Fruit fly (Drosophila melanogaster) whole organism, embryonic: ENCODE measurements around the gene asf1.

Experiments
- Atf6 ChIP-seq: fragments of 200-800 bp; sonication (Bioruptor generic); IDR thresholded peaks from 2 replicates; pipeline ENCODE4 v1.3.6; 2022; ENCODE audit warnings: missing biosample characterization, missing genetic modification characterization
- BEAF-32 ChIP-seq: fragments of 200-800 bp; sonication (Bioruptor generic); optimal IDR thresholded peaks from 3 replicates; lab custom pipeline; 2017; ENCODE audit warnings: missing biosample characterization, missing genetic modification characterization, mild to moderate bottlenecking, moderate library complexity, missing genetic modification reagents
- Bgb ChIP-seq: fragments of 200-800 bp; sonication (Bioruptor generic); IDR thresholded peaks from 2 replicates; pipeline ENCODE4 v1.3.6; 2022; ENCODE audit warnings: missing biosample characterization, missing genetic modification characterization; ENCODE audit not compliant: partially characterized antibody
- CG10366 ChIP-seq: fragments of 200-800 bp; sonication (Bioruptor generic); IDR thresholded peaks from 2 replicates; pipeline ENCODE4 v1.3.6; 2022; ENCODE audit warnings: missing biosample characterization, missing genetic modification characterization
- CG12769 ChIP-seq: fragments of 200-800 bp; sonication (Bioruptor generic); optimal IDR thresholded peaks from 2 replicates; lab custom pipeline; 2019; ENCODE audit warnings: missing biosample characterization, mild to moderate bottlenecking, missing genetic modification characterization, moderate library complexity
- CG13287 ChIP-seq: fragments of 200-800 bp; sonication (Bioruptor generic); IDR thresholded peaks from 2 replicates; pipeline ENCODE4 v1.3.6; 2022; ENCODE audit warnings: missing biosample characterization, missing genetic modification characterization; ENCODE audit not compliant: partially characterized antibody
- CG14860 ChIP-seq: fragments of 200-800 bp; sonication (Bioruptor generic); IDR thresholded peaks from 3 replicates; pipeline ENCODE4 v1.3.6; 2022; ENCODE audit warnings: missing biosample characterization, missing genetic modification characterization; ENCODE audit not compliant: partially characterized antibody
- CG32532 ChIP-seq: fragments of 200-800 bp; sonication (Bioruptor generic); IDR thresholded peaks from 2 replicates; pipeline ENCODE4 v1.3.6; 2022; ENCODE audit warnings: missing biosample characterization, missing genetic modification characterization
- CG34224 ChIP-seq: fragments of 200-800 bp; sonication (Bioruptor generic); IDR thresholded peaks from 3 replicates; pipeline ENCODE4 v1.3.6; 2022; ENCODE audit warnings: missing biosample characterization, missing genetic modification characterization; ENCODE audit not compliant: partially characterized antibody
- CG34376 ChIP-seq: fragments of 200-800 bp; sonication (Bioruptor generic); optimal IDR thresholded peaks from 2 replicates; lab custom pipeline; 2018; ENCODE audit warnings: missing biosample characterization, mild to moderate bottlenecking, missing genetic modification characterization
- CG3995 ChIP-seq: fragments of 200-800 bp; sonication (Bioruptor generic); optimal IDR thresholded peaks from 3 replicates; lab custom pipeline; 2016; ENCODE audit warnings: missing biosample characterization, missing genetic modification characterization
- CG5953 ChIP-seq: fragments of 200-800 bp; sonication (Bioruptor generic); IDR thresholded peaks from 2 replicates; pipeline ENCODE4 v1.3.6; 2022; ENCODE audit warnings: missing biosample characterization, missing genetic modification characterization
- CG6791 ChIP-seq: fragments of 200-800 bp; sonication (Bioruptor generic); IDR thresholded peaks from 3 replicates; pipeline ENCODE4 v1.3.6; 2022; ENCODE audit warnings: missing biosample characterization, missing genetic modification characterization; ENCODE audit not compliant: partially characterized antibody
- CG6854 ChIP-seq: fragments of 200-800 bp; sonication (Bioruptor generic); optimal IDR thresholded peaks from 3 replicates; lab custom pipeline; 2017; ENCODE audit warnings: missing biosample characterization, mild to moderate bottlenecking, missing genetic modification characterization
- CG7786 ChIP-seq: fragments of 200-800 bp; sonication (Bioruptor generic); optimal IDR thresholded peaks from 2 replicates; lab custom pipeline; 2016; ENCODE audit warnings: missing biosample characterization, missing genetic modification characterization
- CG8388 ChIP-seq: fragments of 200-800 bp; sonication (Bioruptor generic); optimal IDR thresholded peaks from 2 replicates; lab custom pipeline; 2019; ENCODE audit warnings: missing biosample characterization, mild to moderate bottlenecking, missing genetic modification characterization, moderate library complexity
- D ChIP-seq, 2 experiments: fragments of 200-800 bp in 1 of 2; fragments of >200 bp in 1 of 2; sonication (Bioruptor generic) in 1 of 2; optimal IDR thresholded peaks; 2 replicates in 1 of 2; 3 replicates in 1 of 2; lab custom pipeline; 2017; ENCODE audit warnings: mild to moderate bottlenecking in 1 of 2, missing biosample characterization in 1 of 2, missing genetic modification characterization in 1 of 2, missing genetic modification reagents in 1 of 2
- Dip3 ChIP-seq: fragments of 200-800 bp; sonication (Bioruptor generic); optimal IDR thresholded peaks from 3 replicates; lab custom pipeline; 2016; ENCODE audit warnings: missing biosample characterization, missing genetic modification characterization
- ERR ChIP-seq: fragments of 200-800 bp; sonication (Bioruptor generic); optimal IDR thresholded peaks from 2 replicates; lab custom pipeline; 2016; ENCODE audit warnings: missing biosample characterization, missing genetic modification characterization
- Fer2 ChIP-seq: fragments of 200-800 bp; sonication (Bioruptor generic); optimal IDR thresholded peaks from 2 replicates; lab custom pipeline; 2018; ENCODE audit warnings: missing biosample characterization, mild to moderate bottlenecking, missing genetic modification characterization, moderate library complexity
- HLH4C ChIP-seq: fragments of 200-800 bp; sonication (Bioruptor generic); IDR thresholded peaks from 3 replicates; pipeline ENCODE4 v1.3.6; 2022; ENCODE audit warnings: missing biosample characterization, missing genetic modification characterization; ENCODE audit not compliant: partially characterized antibody
- Med ChIP-seq: fragments of 200-800 bp; sonication (Bioruptor generic); peaks from one replicate; lab custom pipeline; 2016; ENCODE audit warnings: missing biosample characterization, missing genetic modification characterization, mild to moderate bottlenecking, inconsistent platforms, moderate library complexity
- Scr ChIP-seq: fragments of 200-800 bp; sonication (Bioruptor generic); IDR thresholded peaks from 2 replicates; pipeline ENCODE4 v1.3.6; 2022; ENCODE audit warnings: missing biosample characterization, missing genetic modification characterization; ENCODE audit not compliant: partially characterized antibody
- Sry-δ ChIP-seq: fragments of 200-800 bp; sonication (Bioruptor generic); optimal IDR thresholded peaks from 2 replicates; lab custom pipeline; 2016; ENCODE audit warnings: missing biosample characterization, missing genetic modification characterization
- Trl ChIP-seq, 3 experiments: fragments of >200 bp in 2 of 3; fragments of 200-800 bp in 1 of 3; sonication (Bioruptor generic) in 1 of 3; optimal IDR thresholded peaks; 2 replicates in 1 of 3; 3 replicates in 2 of 3; lab custom pipeline; 2016 to 2017; ENCODE audit warnings: missing biosample characterization in 1 of 3, missing genetic modification characterization in 1 of 3
- ab ChIP-seq: fragments of 200-800 bp; sonication (Bioruptor generic); optimal IDR thresholded peaks from 2 replicates; lab custom pipeline; 2016; ENCODE audit warnings: missing biosample characterization, missing genetic modification characterization
- ato ChIP-seq: fragments of 200-800 bp; sonication (Bioruptor generic); IDR thresholded peaks from 2 replicates; pipeline ENCODE4 v1.3.6; 2022; ENCODE audit warnings: missing biosample characterization, missing genetic modification characterization; ENCODE audit not compliant: partially characterized antibody
- chinmo ChIP-seq: fragments of 200-800 bp; sonication (Bioruptor generic); IDR thresholded peaks from 4 replicates; pipeline ENCODE4 v1.3.6; 2022; ENCODE audit warnings: missing biosample characterization, missing genetic modification characterization; ENCODE audit not compliant: partially characterized antibody
- corto ChIP-seq: fragments of 200-800 bp; sonication (Bioruptor generic); optimal IDR thresholded peaks from 2 replicates; lab custom pipeline; 2016; ENCODE audit warnings: missing biosample characterization, mild to moderate bottlenecking, missing genetic modification characterization, moderate library complexity
- disco-r ChIP-seq: fragments of 200-800 bp; sonication (Bioruptor generic); optimal IDR thresholded peaks from 2 replicates; lab custom pipeline; 2016; ENCODE audit warnings: missing biosample characterization, missing genetic modification characterization
- dmrt11E ChIP-seq: fragments of 200-800 bp; sonication (Bioruptor generic); optimal IDR thresholded peaks from 3 replicates; lab custom pipeline; 2018; ENCODE audit warnings: missing biosample characterization, mild to moderate bottlenecking, missing genetic modification characterization, moderate library complexity
- dysf ChIP-seq: fragments of 200-800 bp; sonication (Bioruptor generic); IDR thresholded peaks from 3 replicates; pipeline ENCODE4 v1.3.6; 2022; ENCODE audit warnings: missing biosample characterization, missing genetic modification characterization
- eve ChIP-seq, 2 experiments: fragments of >200 bp; optimal IDR thresholded peaks; 2 replicates each; lab custom pipeline; 2017; ENCODE audit warnings: missing biosample characterization in 2 of 2, missing genetic modification characterization in 2 of 2
- ftz-f1 ChIP-seq: fragments of 200-800 bp; sonication (Bioruptor generic); optimal IDR thresholded peaks from 2 replicates; lab custom pipeline; 2016; ENCODE audit warnings: missing biosample characterization, missing genetic modification characterization
- hb ChIP-seq: fragments of 200-800 bp; sonication (Bioruptor generic); IDR thresholded peaks from 3 replicates; pipeline ENCODE4 v1.3.6; 2022; ENCODE audit warnings: missing biosample characterization, missing genetic modification characterization; ENCODE audit not compliant: partially characterized antibody
- inv ChIP-seq: fragments of 200-800 bp; sonication (Bioruptor generic); IDR thresholded peaks from 2 replicates; pipeline ENCODE4 v1.3.6; 2022; ENCODE audit warnings: missing biosample characterization, missing genetic modification characterization; ENCODE audit not compliant: partially characterized antibody
- mld ChIP-seq: fragments of 200-800 bp; sonication (Bioruptor generic); IDR thresholded peaks from 3 replicates; pipeline ENCODE4 v1.3.6; 2022; ENCODE audit warnings: missing biosample characterization, missing genetic modification characterization; ENCODE audit not compliant: partially characterized antibody
- nmo ChIP-seq: fragments of 200-800 bp; sonication (Bioruptor generic); optimal IDR thresholded peaks from 2 replicates; lab custom pipeline; 2018; ENCODE audit warnings: missing biosample characterization, mild to moderate bottlenecking, missing genetic modification characterization, moderate library complexity
- otp ChIP-seq: fragments of 200-800 bp; sonication (Bioruptor generic); IDR thresholded peaks from 3 replicates; pipeline ENCODE4, ENCODE4 v1.3.6; 2022; ENCODE audit warnings: missing biosample characterization, missing genetic modification characterization
- pfk ChIP-seq: fragments of 200-800 bp; sonication (Bioruptor generic); optimal IDR thresholded peaks from 2 replicates; lab custom pipeline; 2018; ENCODE audit warnings: missing biosample characterization, mild to moderate bottlenecking, missing genetic modification characterization, moderate library complexity
- pzg ChIP-seq: fragments of 200-800 bp; sonication (Bioruptor generic); optimal IDR thresholded peaks from 3 replicates; lab custom pipeline; 2018; ENCODE audit warnings: missing biosample characterization, mild to moderate bottlenecking, missing genetic modification characterization, moderate library complexity
- shn ChIP-seq: fragments of 200-800 bp; sonication (Bioruptor generic); optimal IDR thresholded peaks from 3 replicates; lab custom pipeline; 2016; ENCODE audit warnings: missing biosample characterization, missing genetic modification characterization
- trem ChIP-seq: fragments of 200-800 bp; optimal IDR thresholded peaks from 3 replicates; lab custom pipeline; 2019; ENCODE audit warnings: missing biosample characterization, mild to moderate bottlenecking, missing genetic modification characterization, moderate library complexity
- vnd ChIP-seq: fragments of 200-800 bp; sonication (Bioruptor generic); IDR thresholded peaks from 3 replicates; pipeline ENCODE4 v1.3.6; 2022; ENCODE audit warnings: missing biosample characterization, missing genetic modification characterization; ENCODE audit not compliant: partially characterized antibody

asf1 gene

dm6 chr3L:19649374-19649948, 30.8 kb downstream of the asf1 start, which contains the start of gene Oat (continued):
- TF ChIP-seq otp = 0 out of 3 replicates have a peak, but pooled peaks have one; percentile 4
- no peak for TF ChIP-seq Sry-δ (GFP tag; lab: Kevin White, UChicago)
- TF ChIP-seq CG12769 = peak; percentile 55
- no peak for TF ChIP-seq ab (GFP tag; lab: Kevin White, UChicago)
- TF ChIP-seq CG34224 (GFP tag; lab: Robert Waterston, UW) = no peak
- TF ChIP-seq CG32532 (GFP tag; lab: Robert Waterston, UW) = 0 out of 2 replicates have a peak, but pooled peaks have one; percentile 12
- TF ChIP-seq HLH4C (GFP tag; lab: Robert Waterston, UW) = no peak
- peak; percentile 50 for TF ChIP-seq CG34376 (GFP tag; lab: Kevin White, UChicago)
- TF ChIP-seq inv (GFP tag; lab: Robert Waterston, UW) = no peak
- TF ChIP-seq ERR (GFP tag; lab: Kevin White, UChicago) = peak; percentile 43
- TF ChIP-seq Bgb = 0 out of 2 replicates have a peak, but pooled peaks have one; percentile 8
- 0 out of 4 replicates have a peak, but pooled peaks have one; percentile 29 for TF ChIP-seq chinmo (GFP tag; lab: Robert Waterston, UW)
- peak; percentile 77 for TF ChIP-seq Med (GFP tag; lab: Kevin White, UChicago)
- TF ChIP-seq Trl (optimal IDR thresholded peaks at IDR 0.05; lab: Kevin White, UChicago) = peak in 1 of 2 experiments; percentile 49
- no peak for TF ChIP-seq Trl (GFP tag; optimal IDR thresholded peaks at IDR 0.05; lab: Kevin White, UChicago)
- no peak for TF ChIP-seq CG8388 (GFP tag; lab: Kevin White, UChicago)
- TF ChIP-seq Fer2 = no peak
- no peak for TF ChIP-seq disco-r
- TF ChIP-seq Dip3 (GFP tag; lab: Kevin White, UChicago) = no peak
- TF ChIP-seq shn (GFP tag; lab: Kevin White, UChicago) = no peak
- peak; percentile 31; the same call in 1 of the 2 replicates for TF ChIP-seq Atf6 (GFP tag; lab: Robert Waterston, UW)
- TF ChIP-seq ftz-f1 (GFP tag; lab: Kevin White, UChicago) = peak; percentile 87
- no peak for TF ChIP-seq nmo

- TF ChIP-seq pzg = no peak
- TF ChIP-seq CG13287 (GFP tag; lab: Robert Waterston, UW) = peak; percentile 40; the same call in 1 of the 2 replicates
- TF ChIP-seq CG5953 (GFP tag; lab: Robert Waterston, UW) = no peak
- TF ChIP-seq trem (tag; lab: Kevin White, UChicago) = no peak
- TF ChIP-seq ato (GFP tag; lab: Robert Waterston, UW) = 0 out of 2 replicates have a peak, but pooled peaks have one; percentile 26
- no peak for TF ChIP-seq otp
- no peak for TF ChIP-seq CG10366 (GFP tag; lab: Robert Waterston, UW)
- TF ChIP-seq Scr (GFP tag; lab: Robert Waterston, UW) = peak; percentile 64
- TF ChIP-seq D (optimal IDR thresholded peaks at IDR 0.05; lab: Kevin White, UChicago) = no peak
- TF ChIP-seq D (GFP tag; optimal IDR thresholded peaks at IDR 0.05; lab: Kevin White, UChicago) = no peak
- TF ChIP-seq dysf (GFP tag; lab: Robert Waterston, UW) = no peak
- TF ChIP-seq mld = peak; percentile 79
- no peak for TF ChIP-seq ERR (GFP tag; lab: Kevin White, UChicago)
- TF ChIP-seq HLH4C (GFP tag; lab: Robert Waterston, UW) = peak; percentile 92
- TF ChIP-seq CG14860 (GFP tag; lab: Robert Waterston, UW) = peak; percentile 74
- no peak for TF ChIP-seq CG6854 (GFP tag; lab: Kevin White, UChicago)
- TF ChIP-seq CG6791 (GFP tag; lab: Robert Waterston, UW) = peak; percentile 62
- TF ChIP-seq hb (GFP tag; lab: Robert Waterston, UW) = peak; percentile 69; the same call in 2 of the 3 replicates
- no peak for TF ChIP-seq CG3995 (GFP tag; lab: Kevin White, UChicago)
- no peak for TF ChIP-seq pfk
- no peak for TF ChIP-seq corto (GFP tag; lab: Kevin White, UChicago)
- no peak for TF ChIP-seq BEAF-32 (GFP tag; lab: Kevin White, UChicago)
- TF ChIP-seq Bgb = peak; percentile 28; the same call in 1 of the 2 replicates
- no peak for TF ChIP-seq CG7786 (GFP tag; lab: Kevin White, UChicago)
- peak; percentile 54 for TF ChIP-seq vnd
- peak; percentile 20; the same call in 1 of the 3 replicates for TF ChIP-seq CG34224 (GFP tag; lab: Robert Waterston, UW)
- TF ChIP-seq dmrt11E (tag; lab: Kevin White, UChicago) = no peak
- TF ChIP-seq eve (GFP tag; optimal IDR thresholded peaks at IDR 0.05; lab: Kevin White, UChicago) = peak in 1 of 2 experiments; percentile 33
- peak; percentile 37; the same call in 1 of the 2 replicates for TF ChIP-seq inv (GFP tag; lab: Robert Waterston, UW)
These were observed 31.4 kb downstream of the asf1 start for dm6 chr3L:19650121-19650520.
